Worm (Caenorhabditis elegans) whole organism, L4/young adult: Measurements from ENCODE around the gene srh-171.

Experiments
- W03F9.2 ChIP-seq: fragments of 150-350 bp; optimal IDR thresholded peaks from 2 replicates; lab custom pipeline; 2014; ENCODE audit warnings: missing biosample characterization, missing genetic modification characterization
- him-1 ChIP-seq: sonication (generic microtip); optimal IDR thresholded peaks from 2 replicates; lab custom pipeline; 2016; ENCODE audit warnings: missing genotype, missing genetic modification reagents, missing genetic modification characterization, missing compliant biosample characterization

DNA sequence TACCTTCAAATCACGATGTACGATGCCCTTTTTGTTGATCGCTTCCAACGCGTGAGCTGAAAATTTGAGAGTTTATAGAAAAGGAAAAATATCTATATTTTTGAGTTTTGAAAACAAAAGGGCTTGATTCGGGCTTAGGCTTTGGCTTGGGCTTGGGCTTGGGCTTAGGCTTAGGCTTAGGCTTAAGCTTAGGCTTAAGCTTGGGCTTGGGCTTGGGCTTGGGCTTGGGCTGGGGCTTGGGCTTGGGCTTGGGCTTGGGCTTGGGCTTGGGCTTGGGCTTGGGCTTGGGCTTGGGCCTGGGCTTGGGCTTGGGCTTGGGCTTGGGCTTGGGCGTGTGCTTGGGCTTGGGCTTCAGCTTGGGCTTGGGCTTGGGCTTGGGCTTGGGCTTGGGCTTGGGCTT is 36.7 kb downstream of the srh-171 start:
- TF ChIP-seq W03F9.2 (tag; lab: Kevin White, UChicago): no peak
- no peak for TF ChIP-seq him-1
